Fruit fly (Drosophila melanogaster): ENCODE measurements around the gene CG9270.

CG9270 gene

dm6 chr2L:20956836-20957235 is 22.9 kb upstream of the CG9270 start:
- no peak for TF ChIP-seq CG8478 (optimal IDR thresholded peaks at IDR 0.05)
- no peak for TF ChIP-seq Dll (optimal IDR thresholded peaks at IDR 0.05)
- TF ChIP-seq psq (optimal IDR thresholded peaks at IDR 0.05), result no peak
- TF ChIP-seq pan (optimal IDR thresholded peaks at IDR 0.05), result no peak
- TF ChIP-seq usp (GFP tag; optimal IDR thresholded peaks at IDR 0.05), result no peak
- TF ChIP-seq EcR (GFP tag; optimal IDR thresholded peaks at IDR 0.05), result no peak

DNA sequence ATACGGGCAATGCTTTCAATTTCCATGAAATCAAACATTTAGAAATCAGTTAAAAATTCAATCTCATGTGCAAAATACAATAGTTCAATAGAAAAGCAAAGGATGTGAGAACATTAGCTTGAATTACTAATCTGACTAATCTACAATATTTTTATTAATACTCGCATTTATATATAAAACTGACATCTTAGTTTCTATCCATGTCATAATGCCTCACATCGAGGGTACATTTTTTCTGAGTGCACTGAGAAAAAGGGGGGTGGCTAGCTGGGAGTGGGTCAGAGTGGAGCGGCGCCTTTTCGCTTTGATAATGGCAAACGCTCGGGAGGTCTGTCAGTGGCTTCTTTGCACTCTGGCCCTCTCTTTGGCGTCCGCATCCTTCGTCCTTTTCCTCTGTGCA is 17.4 kb upstream of the CG9270 start:
- no peak for TF ChIP-seq psq (optimal IDR thresholded peaks at IDR 0.05)
- no peak for TF ChIP-seq pan (optimal IDR thresholded peaks at IDR 0.05)
- no peak for TF ChIP-seq CG8478 (optimal IDR thresholded peaks at IDR 0.05)
- TF ChIP-seq EcR (GFP tag; optimal IDR thresholded peaks at IDR 0.05), result no peak
- TF ChIP-seq usp (GFP tag; optimal IDR thresholded peaks at IDR 0.05), result no peak
- no peak for TF ChIP-seq Dll (optimal IDR thresholded peaks at IDR 0.05)

dm6 chr2L:20950421-20951108 is 16.7 kb upstream of the CG9270 start:
- no peak for TF ChIP-seq EcR (GFP tag; optimal IDR thresholded peaks at IDR 0.05)
- no peak for TF ChIP-seq psq (optimal IDR thresholded peaks at IDR 0.05)
- TF ChIP-seq pan (optimal IDR thresholded peaks at IDR 0.05), result no peak
- no peak for TF ChIP-seq usp (GFP tag; optimal IDR thresholded peaks at IDR 0.05)
- no peak for TF ChIP-seq Dll (optimal IDR thresholded peaks at IDR 0.05)
- no peak for TF ChIP-seq CG8478 (optimal IDR thresholded peaks at IDR 0.05)

dm6 chr2L:20948625-20949024 is 14.7 kb upstream of the CG9270 start:
- TF ChIP-seq EcR (GFP tag; optimal IDR thresholded peaks at IDR 0.05), result no peak
- no peak for TF ChIP-seq CG8478 (optimal IDR thresholded peaks at IDR 0.05)
- no peak for TF ChIP-seq usp (GFP tag; optimal IDR thresholded peaks at IDR 0.05)
- no peak for TF ChIP-seq psq (optimal IDR thresholded peaks at IDR 0.05)
- TF ChIP-seq pan (optimal IDR thresholded peaks at IDR 0.05), result no peak
- no peak for TF ChIP-seq Dll (optimal IDR thresholded peaks at IDR 0.05)

DNA sequence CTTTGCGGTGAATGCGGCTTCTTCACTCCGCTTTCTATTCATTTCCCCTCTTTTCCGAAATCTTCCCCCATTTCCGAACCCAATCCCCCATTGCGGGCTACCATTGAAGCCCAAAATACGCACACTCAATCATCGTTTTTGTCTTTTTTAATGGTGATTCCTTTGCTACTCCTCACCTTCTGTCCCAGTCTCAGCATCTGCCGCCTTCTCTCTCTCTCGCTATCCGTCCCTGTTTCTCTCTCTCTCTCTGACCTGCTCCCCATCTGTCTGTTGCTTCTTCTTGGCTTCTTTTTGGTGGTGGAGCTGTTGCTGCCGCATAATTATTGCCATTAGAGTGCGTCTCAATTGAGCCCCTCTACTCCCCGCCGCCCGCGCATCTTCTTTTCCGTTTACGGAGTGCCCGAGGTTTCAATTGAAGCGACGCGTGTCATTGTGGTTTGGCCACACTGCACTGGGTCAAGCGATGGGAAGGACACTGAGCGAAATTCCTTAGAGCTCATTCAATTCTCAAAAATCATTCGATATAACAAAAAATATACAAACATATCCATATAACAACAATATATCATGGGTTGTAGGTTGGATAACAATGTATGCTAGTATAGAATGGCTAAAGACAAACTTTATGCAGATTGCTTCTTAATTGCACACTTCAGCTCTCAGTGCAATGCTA is 11.1 kb upstream of the CG9270 start:
- TF ChIP-seq CG8478 (optimal IDR thresholded peaks at IDR 0.05) (no peak), Dll (optimal IDR thresholded peaks at IDR 0.05) (no peak), EcR (GFP tag; optimal IDR thresholded peaks at IDR 0.05) (no peak), psq (optimal IDR thresholded peaks at IDR 0.05) (no peak), usp (GFP tag; optimal IDR thresholded peaks at IDR 0.05) (no peak), pan (optimal IDR thresholded peaks at IDR 0.05) (no peak)

DNA sequence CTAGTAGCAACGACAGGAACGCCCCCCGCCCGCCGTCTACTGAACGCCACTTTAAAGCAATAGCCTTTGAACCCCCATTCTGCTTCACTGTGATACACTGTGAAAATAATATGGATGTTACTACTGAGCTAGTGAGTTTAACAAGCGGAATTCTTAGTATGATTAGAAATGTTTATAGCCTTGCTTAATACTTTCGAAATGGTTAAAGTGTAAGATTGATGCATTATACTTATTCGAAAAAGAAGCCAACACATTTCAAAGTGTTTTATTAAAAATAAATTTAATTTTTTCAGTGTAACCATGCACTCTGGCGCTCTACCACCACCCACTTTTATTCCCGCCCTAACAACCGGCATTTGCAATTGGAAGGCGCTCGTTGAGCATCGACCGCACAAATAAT is 10.4 kb upstream of the CG9270 start:
- no peak for TF ChIP-seq Dll (optimal IDR thresholded peaks at IDR 0.05)
- TF ChIP-seq usp (GFP tag; optimal IDR thresholded peaks at IDR 0.05), result no peak
- no peak for TF ChIP-seq CG8478 (optimal IDR thresholded peaks at IDR 0.05)
- no peak for TF ChIP-seq psq (optimal IDR thresholded peaks at IDR 0.05)
- TF ChIP-seq EcR (GFP tag; optimal IDR thresholded peaks at IDR 0.05), result no peak
- no peak for TF ChIP-seq pan (optimal IDR thresholded peaks at IDR 0.05)

dm6 chr2L:20943148-20943547 is 9.2 kb upstream of the CG9270 start:
- TF ChIP-seq CG8478 (optimal IDR thresholded peaks at IDR 0.05) (no peak), usp (GFP tag; optimal IDR thresholded peaks at IDR 0.05) (no peak), Dll (optimal IDR thresholded peaks at IDR 0.05) (no peak), psq (optimal IDR thresholded peaks at IDR 0.05) (no peak), pan (optimal IDR thresholded peaks at IDR 0.05) (no peak), EcR (GFP tag; optimal IDR thresholded peaks at IDR 0.05) (no peak)

- TF ChIP-seq EcR (GFP tag; optimal IDR thresholded peaks at IDR 0.05) (no peak), psq (optimal IDR thresholded peaks at IDR 0.05) (no peak), CG8478 (optimal IDR thresholded peaks at IDR 0.05) (no peak), Dll (optimal IDR thresholded peaks at IDR 0.05) (no peak), usp (GFP tag; optimal IDR thresholded peaks at IDR 0.05) (no peak), pan (optimal IDR thresholded peaks at IDR 0.05) (no peak)
Measured at dm6 chr2L:20942206-20942863, 8.4 kb upstream of the CG9270 start.

DNA sequence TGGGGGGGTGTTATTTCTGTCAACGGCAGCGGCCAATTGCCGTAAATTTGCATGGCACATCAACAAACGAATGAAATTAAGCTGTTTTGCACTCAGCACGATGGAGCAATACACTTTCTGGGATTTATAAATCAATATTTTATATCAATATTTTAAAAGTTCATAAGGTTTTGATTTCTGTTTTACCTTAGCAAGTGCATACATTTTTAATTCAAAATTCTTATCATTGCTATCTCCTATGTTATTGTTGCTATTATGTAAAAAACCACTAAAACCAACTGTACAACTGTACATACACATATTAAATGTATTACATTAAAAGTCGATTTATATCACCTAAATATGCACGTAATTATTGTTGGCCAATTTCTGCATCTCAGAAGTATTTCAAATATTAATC is 6.8 kb upstream of the CG9270 start:
- TF ChIP-seq pan (optimal IDR thresholded peaks at IDR 0.05), result no peak
- no peak for TF ChIP-seq CG8478 (optimal IDR thresholded peaks at IDR 0.05)
- no peak for TF ChIP-seq usp (GFP tag; optimal IDR thresholded peaks at IDR 0.05)
- TF ChIP-seq EcR (GFP tag; optimal IDR thresholded peaks at IDR 0.05), result no peak
- TF ChIP-seq psq (optimal IDR thresholded peaks at IDR 0.05), result no peak
- no peak for TF ChIP-seq Dll (optimal IDR thresholded peaks at IDR 0.05)

DNA sequence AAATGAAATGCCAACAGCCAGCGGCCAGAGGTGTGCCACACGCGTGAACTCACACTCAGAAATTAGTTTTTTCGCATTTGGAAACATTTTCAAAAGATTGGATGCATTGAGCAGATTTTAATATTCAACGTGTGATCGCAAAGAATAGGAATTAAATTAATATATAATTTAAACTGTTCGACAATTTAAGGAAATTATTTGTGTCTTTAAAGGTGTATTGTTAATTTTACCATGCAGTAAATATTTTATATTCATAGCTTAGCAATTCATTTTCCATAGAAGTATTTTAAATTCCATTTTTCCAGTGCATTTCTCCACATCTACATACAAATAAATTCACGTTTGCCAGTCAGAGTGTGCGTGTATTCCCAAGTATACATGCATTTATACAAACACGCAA is 5.7 kb upstream of the CG9270 start:
- TF ChIP-seq EcR (GFP tag; optimal IDR thresholded peaks at IDR 0.05), result no peak
- TF ChIP-seq pan (optimal IDR thresholded peaks at IDR 0.05), result no peak
- TF ChIP-seq CG8478 (optimal IDR thresholded peaks at IDR 0.05), result no peak
- no peak for TF ChIP-seq Dll (optimal IDR thresholded peaks at IDR 0.05)
- TF ChIP-seq psq (optimal IDR thresholded peaks at IDR 0.05), result no peak
- no peak for TF ChIP-seq usp (GFP tag; optimal IDR thresholded peaks at IDR 0.05)

DNA sequence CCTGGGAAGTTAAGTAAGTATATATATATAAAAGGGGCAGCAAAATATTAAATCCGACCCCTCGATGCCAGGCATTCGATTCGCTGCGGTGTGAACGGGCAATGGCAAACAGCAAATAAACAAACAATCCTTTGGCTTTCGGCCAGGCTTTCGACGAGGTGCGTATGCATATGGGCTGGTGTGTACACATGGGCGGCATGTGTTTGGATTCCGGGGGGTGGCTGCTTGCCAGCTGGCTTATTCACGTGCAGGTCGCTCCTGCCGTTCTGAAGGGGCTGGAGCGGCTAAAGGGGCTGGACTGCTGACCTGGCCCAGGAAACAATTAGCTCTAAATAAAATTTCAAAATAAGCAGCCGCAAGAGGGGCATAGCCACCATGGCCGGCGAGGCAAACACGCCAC is 3.5 kb upstream of the CG9270 start:
- TF ChIP-seq CG8478 (optimal IDR thresholded peaks at IDR 0.05), result no peak
- no peak for TF ChIP-seq Dll (optimal IDR thresholded peaks at IDR 0.05)
- TF ChIP-seq pan (optimal IDR thresholded peaks at IDR 0.05), result no peak
- no peak for TF ChIP-seq EcR (GFP tag; optimal IDR thresholded peaks at IDR 0.05)
- TF ChIP-seq psq (optimal IDR thresholded peaks at IDR 0.05), result no peak
- no peak for TF ChIP-seq usp (GFP tag; optimal IDR thresholded peaks at IDR 0.05)

dm6 chr2L:20936420-20936819 is 2.5 kb upstream of the CG9270 start:
- TF ChIP-seq usp (GFP tag; optimal IDR thresholded peaks at IDR 0.05) (no peak), Dll (optimal IDR thresholded peaks at IDR 0.05) (no peak), psq (optimal IDR thresholded peaks at IDR 0.05) (no peak), EcR (GFP tag; optimal IDR thresholded peaks at IDR 0.05) (no peak), pan (optimal IDR thresholded peaks at IDR 0.05) (no peak), CG8478 (optimal IDR thresholded peaks at IDR 0.05) (no peak)

Data from whole organism.